Worm (Caenorhabditis elegans): ENCODE measurements around the gene T06A1.5.

The T06A1.5 gene

DNA sequence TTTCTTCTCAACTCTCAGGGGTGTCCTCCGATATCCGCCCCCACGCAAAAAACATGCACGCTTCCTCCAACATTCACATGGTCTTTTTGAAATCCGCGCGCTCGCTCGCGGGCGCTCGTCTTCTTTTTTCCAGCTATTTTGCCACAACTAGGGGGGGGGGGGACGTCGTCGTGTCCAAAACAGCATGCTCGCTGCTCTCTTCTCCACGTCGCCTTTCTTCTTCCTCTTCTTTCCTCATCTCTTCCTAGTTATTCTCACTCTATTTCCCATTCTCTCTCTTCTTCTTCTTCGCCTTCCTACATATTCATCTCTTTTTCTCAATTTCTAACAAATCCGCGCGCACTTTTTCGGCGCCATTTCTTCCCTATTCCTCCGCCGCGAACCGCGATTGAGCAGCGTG lies 16.4 kb downstream of the T06A1.5 start:
- TF ChIP-seq ztf-29 (GFP tag; IDR thresholded peaks at IDR 0.05) (no peak), cog-1 (tag; optimal IDR thresholded peaks at IDR 0.05) (no peak), ztf-23 (GFP tag; IDR thresholded peaks at IDR 0.05) (no peak), med-1 (GFP tag; optimal IDR thresholded peaks at IDR 0.05; ENCODE audit: insufficient read depth) (no peak), tab-1 (GFP tag; IDR thresholded peaks at IDR 0.05) (no peak), flt-1 (GFP tag; IDR thresholded peaks at IDR 0.05) (no peak), T22C8.4 (GFP tag; IDR thresholded peaks at IDR 0.05) (no peak), ref-1 (GFP tag; conservative IDR thresholded peaks at IDR 0.05) (no peak), klf-2 (GFP tag; conservative IDR thresholded peaks at IDR 0.05) (no peak)

DNA sequence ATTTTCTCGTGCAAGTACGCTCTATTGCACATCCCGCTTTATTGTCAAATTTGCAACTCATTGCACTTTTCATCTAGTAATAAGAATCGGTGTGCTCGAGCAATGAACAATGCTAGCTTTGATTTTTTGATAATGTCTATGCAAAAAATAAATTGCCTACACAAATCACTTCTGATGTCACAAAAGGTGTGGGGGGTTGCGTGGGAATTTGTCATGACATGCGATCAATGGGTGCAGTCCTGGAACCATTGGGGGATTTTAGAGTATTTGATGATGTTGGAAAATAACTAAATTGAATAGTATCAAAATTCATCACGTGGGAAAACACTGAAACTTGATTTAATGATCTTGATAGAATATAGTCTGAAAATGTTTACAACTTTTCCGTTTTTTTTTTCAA lies 18.9 kb downstream of the T06A1.5 start:
- TF ChIP-seq T22C8.4 (GFP tag; IDR thresholded peaks at IDR 0.05) (no peak), ztf-23 (GFP tag; IDR thresholded peaks at IDR 0.05) (no peak), klf-2 (GFP tag; conservative IDR thresholded peaks at IDR 0.05) (no peak), flt-1 (GFP tag; IDR thresholded peaks at IDR 0.05) (no peak), ref-1 (GFP tag; conservative IDR thresholded peaks at IDR 0.05) (no peak), tab-1 (GFP tag; IDR thresholded peaks at IDR 0.05) (no peak), ztf-29 (GFP tag; IDR thresholded peaks at IDR 0.05) (no peak), med-1 (GFP tag; optimal IDR thresholded peaks at IDR 0.05; ENCODE audit: insufficient read depth) (no peak), cog-1 (tag; optimal IDR thresholded peaks at IDR 0.05) (no peak)

DNA sequence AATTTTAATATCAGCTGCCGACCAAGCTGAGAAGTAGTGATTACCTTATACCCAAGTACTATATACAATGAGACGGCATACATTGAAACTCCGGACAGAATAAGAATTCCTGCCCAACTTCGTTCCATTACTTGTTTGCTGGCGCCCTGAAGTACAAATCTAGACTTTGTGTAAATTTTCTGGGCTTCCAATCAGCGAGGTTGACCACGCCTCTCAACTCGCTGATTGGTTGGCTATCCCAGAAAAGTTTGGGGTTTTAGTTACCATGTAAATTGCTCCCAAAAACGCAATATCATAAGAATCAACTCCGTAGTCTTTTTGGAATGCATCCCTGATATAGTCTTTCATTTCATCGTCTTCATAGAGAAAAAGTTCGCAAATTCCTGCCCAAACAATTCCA lies 28.2 kb downstream of the T06A1.5 start:
- no peak for TF ChIP-seq klf-2 (GFP tag; conservative IDR thresholded peaks at IDR 0.05)
- no peak for TF ChIP-seq flt-1 (GFP tag; IDR thresholded peaks at IDR 0.05)
- TF ChIP-seq ztf-29 (GFP tag; IDR thresholded peaks at IDR 0.05), result no peak
- no peak for TF ChIP-seq ztf-23 (GFP tag; IDR thresholded peaks at IDR 0.05)
- TF ChIP-seq T22C8.4 (GFP tag; IDR thresholded peaks at IDR 0.05), result no peak

DNA sequence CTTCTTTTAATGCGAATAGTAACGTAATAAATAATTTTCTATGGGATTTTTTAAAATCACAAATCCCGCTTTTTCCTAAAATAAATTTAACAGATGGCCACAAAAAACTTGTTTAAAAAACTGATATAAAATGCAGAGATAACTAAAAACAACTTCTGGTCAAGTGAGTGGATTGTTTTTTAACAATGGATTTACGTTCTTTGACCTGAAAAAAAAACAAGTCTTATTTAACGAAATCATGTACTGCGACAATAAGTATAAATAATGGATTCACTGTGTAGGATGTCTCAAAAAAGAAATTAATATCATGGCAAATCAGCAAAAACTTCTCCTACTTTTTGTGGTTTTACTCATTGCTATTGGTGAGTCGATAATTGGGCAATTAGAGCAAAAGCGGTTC lies 30.1 kb downstream of the T06A1.5 start, which contains the start of gene fipr-25:
Gene fipr-25 (plus strand): TSS at position 301 of the 400 bp plus-strand sequence.
- TF ChIP-seq cog-1 (tag; optimal IDR thresholded peaks at IDR 0.05) (no peak), T22C8.4 (GFP tag; IDR thresholded peaks at IDR 0.05) (no peak), klf-2 (GFP tag; conservative IDR thresholded peaks at IDR 0.05) (no peak), med-1 (GFP tag; optimal IDR thresholded peaks at IDR 0.05; ENCODE audit: insufficient read depth) (no peak)

DNA sequence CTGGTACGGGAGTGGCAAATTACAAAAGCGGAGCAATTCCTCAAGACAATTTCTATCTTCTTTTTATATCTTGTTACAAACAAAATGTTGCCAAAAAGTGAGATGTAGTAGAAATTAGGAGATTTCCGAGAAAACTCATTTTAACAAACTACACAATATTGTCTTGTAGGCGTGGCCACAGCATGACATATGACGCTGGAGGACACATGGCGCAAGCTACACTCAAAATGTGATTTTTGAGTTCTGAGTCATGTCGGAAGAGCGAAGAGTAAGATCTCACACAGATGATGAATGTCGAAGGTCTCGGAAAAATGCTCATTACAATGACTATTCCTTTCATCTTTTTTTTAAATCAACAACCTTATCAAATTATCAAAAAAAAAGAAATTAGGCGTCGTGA lies 34.4 kb downstream of the T06A1.5 start, which contains the start of gene Y40B10B.1:
Gene Y40B10B.1 (minus strand): TSS at position 101 of the 400 bp plus-strand sequence.
- TF ChIP-seq flt-1 (GFP tag; IDR thresholded peaks at IDR 0.05), result no peak
- no peak for TF ChIP-seq cog-1 (tag; optimal IDR thresholded peaks at IDR 0.05)
- no peak for TF ChIP-seq ref-1 (GFP tag; conservative IDR thresholded peaks at IDR 0.05)
- no peak for TF ChIP-seq med-1 (GFP tag; optimal IDR thresholded peaks at IDR 0.05; ENCODE audit: insufficient read depth)
- no peak for TF ChIP-seq T22C8.4 (GFP tag; IDR thresholded peaks at IDR 0.05)
- TF ChIP-seq ztf-29 (GFP tag; IDR thresholded peaks at IDR 0.05), result no peak
- no peak for TF ChIP-seq klf-2 (GFP tag; conservative IDR thresholded peaks at IDR 0.05)
- no peak for TF ChIP-seq ztf-23 (GFP tag; IDR thresholded peaks at IDR 0.05)
- TF ChIP-seq tab-1 (GFP tag; IDR thresholded peaks at IDR 0.05), result no peak

DNA sequence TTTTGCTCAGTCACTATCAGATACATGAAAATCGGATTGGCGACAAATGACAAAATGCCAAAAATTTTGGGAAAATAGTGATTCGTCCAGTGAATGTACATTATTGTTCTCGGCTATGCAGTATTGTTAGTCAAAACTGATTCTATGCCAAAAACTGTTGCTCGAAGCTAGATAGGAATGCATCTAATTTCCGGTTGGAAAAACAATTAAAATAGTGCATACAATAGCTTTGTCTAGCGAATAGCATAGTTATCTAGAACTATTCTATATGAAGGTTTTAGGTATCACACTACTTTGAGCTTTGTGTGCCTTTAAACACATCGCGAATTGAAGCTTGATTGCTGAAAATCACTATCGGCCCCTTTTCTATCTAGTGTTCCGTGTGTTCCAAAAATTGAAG lies 37.8 kb downstream of the T06A1.5 start, which contains the start of gene srj-15:
Gene srj-15 (minus strand): TSS at position 101 of the 400 bp plus-strand sequence.
- TF ChIP-seq med-1 (GFP tag; optimal IDR thresholded peaks at IDR 0.05; ENCODE audit: insufficient read depth) (no peak), ztf-29 (GFP tag; IDR thresholded peaks at IDR 0.05) (no peak), ref-1 (GFP tag; conservative IDR thresholded peaks at IDR 0.05) (no peak)

DNA sequence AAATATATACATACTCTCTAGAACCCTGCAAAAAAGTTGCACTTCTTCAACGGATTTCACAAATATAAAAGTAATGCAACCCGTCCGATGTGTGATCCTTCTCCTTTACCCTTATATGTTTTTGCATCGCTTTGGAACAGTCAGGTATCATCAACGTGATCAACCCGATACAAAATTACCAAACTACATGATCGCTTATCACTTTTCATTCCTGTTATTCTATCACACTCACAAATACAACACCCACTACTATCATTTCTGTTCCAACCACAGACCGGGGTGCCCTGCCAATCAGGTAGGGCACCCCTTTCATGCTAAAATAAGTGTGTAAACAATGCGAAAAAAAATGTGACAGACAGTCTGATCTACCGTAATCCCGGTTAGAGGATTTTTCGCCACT lies 39.9 kb downstream of the T06A1.5 start:
- TF ChIP-seq tab-1 (GFP tag; IDR thresholded peaks at IDR 0.05) (no peak), ztf-23 (GFP tag; IDR thresholded peaks at IDR 0.05) (no peak), T22C8.4 (GFP tag; IDR thresholded peaks at IDR 0.05) (no peak), cog-1 (tag; optimal IDR thresholded peaks at IDR 0.05) (no peak), ref-1 (GFP tag; conservative IDR thresholded peaks at IDR 0.05) (no peak), med-1 (GFP tag; optimal IDR thresholded peaks at IDR 0.05; ENCODE audit: insufficient read depth) (no peak), ztf-29 (GFP tag; IDR thresholded peaks at IDR 0.05) (no peak), flt-1 (GFP tag; IDR thresholded peaks at IDR 0.05) (no peak), klf-2 (GFP tag; conservative IDR thresholded peaks at IDR 0.05) (no peak)

DNA sequence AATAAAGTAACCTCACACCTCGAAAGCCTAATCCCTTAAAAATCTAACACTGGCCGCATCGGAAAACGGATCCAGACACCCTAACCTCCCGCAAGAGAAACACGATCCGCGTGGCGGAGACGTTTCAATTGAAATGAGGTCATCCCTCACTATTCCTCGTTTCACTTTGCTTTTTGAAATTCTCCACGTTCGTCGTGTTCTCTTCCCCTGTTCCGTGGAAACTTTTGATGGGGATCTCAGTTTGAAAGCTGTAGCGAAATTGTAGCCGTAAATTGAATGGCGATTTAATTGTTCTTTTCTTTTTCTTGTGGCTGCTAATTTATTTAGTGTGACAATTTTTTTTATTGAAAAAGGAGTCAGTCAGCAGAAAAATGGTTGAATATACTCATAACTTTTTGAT lies 41.8 kb downstream of the T06A1.5 start:
- TF ChIP-seq ztf-23 (GFP tag; IDR thresholded peaks at IDR 0.05) (no peak), ref-1 (GFP tag; conservative IDR thresholded peaks at IDR 0.05) (no peak), med-1 (GFP tag; optimal IDR thresholded peaks at IDR 0.05; ENCODE audit: insufficient read depth) (no peak), cog-1 (tag; optimal IDR thresholded peaks at IDR 0.05) (no peak), ztf-29 (GFP tag; IDR thresholded peaks at IDR 0.05) (no peak), T22C8.4 (GFP tag; IDR thresholded peaks at IDR 0.05) (no peak), klf-2 (GFP tag; conservative IDR thresholded peaks at IDR 0.05) (no peak), tab-1 (GFP tag; IDR thresholded peaks at IDR 0.05) (no peak)

DNA sequence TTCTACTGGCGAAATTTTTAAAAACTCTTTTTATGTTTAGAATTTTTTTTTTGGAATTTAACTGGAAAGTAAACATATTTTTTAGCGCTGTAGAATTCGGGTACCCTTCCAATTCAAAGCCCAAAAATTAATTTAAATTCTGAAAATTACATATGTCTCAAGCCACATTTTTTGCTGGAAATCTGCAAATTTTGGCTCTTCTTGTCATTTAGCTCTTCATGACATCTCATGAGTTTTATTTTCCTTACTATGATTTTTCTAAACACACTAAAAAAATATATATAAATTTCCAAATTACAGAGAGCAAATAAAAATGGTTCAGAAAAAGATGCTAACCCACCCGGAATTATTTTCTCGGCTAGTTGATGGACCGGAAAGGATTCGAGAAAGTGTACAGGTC lies 42.2 kb downstream of the T06A1.5 start, which contains the start of gene acs-3:
Gene acs-3 (plus strand): TSS at position 301 of the 400 bp plus-strand sequence.
- no peak for TF ChIP-seq cog-1 (tag; optimal IDR thresholded peaks at IDR 0.05)

DNA sequence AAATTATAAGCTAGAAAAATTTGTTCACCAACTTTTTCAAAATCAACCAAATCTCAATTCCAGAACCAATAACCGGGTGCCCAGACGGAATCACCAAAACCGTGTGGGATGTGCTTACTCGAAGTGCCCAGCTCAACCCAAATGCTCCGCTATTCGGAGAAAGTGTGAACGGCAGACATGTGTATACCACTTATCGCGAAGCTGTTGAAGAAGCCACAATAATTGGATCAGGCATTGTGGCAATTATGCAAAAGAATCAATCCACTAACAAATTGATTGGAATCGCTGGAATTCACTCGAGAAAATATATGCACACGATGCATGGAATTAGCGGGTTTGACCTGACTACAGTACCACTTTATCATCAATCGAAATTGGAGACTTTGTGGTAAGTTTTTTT lies 42.7 kb downstream of the T06A1.5 start:
- TF ChIP-seq ztf-23 (GFP tag; IDR thresholded peaks at IDR 0.05) (no peak), flt-1 (GFP tag; IDR thresholded peaks at IDR 0.05) (no peak), T22C8.4 (GFP tag; IDR thresholded peaks at IDR 0.05) (no peak), cog-1 (tag; optimal IDR thresholded peaks at IDR 0.05) (no peak), ztf-29 (GFP tag; IDR thresholded peaks at IDR 0.05) (no peak), ref-1 (GFP tag; conservative IDR thresholded peaks at IDR 0.05) (no peak), med-1 (GFP tag; optimal IDR thresholded peaks at IDR 0.05; ENCODE audit: insufficient read depth) (no peak), klf-2 (GFP tag; conservative IDR thresholded peaks at IDR 0.05) (no peak), tab-1 (GFP tag; IDR thresholded peaks at IDR 0.05) (no peak)

DNA sequence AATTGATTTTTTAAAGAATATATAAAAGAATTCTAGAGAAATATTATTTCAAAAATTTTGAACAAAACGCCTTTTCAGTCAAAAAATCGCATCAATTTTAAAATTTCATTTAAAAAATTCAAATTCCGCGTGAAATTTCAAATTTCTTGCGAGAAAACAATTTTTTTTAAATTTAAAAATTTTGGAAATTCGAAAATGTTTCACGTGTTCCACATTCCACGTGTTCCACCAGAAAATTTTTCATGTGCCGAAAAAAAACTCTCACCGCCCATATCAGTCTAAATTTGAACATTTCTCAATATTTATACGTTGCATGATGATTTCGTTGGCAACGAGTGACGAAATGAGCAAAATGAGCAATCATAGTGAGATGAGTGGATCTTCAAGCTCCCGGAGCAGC lies 48.0 kb downstream of the T06A1.5 start, which contains the start of gene fbxa-201:
Gene fbxa-201 (plus strand): TSS at position 301 of the 400 bp plus-strand sequence.
- TF ChIP-seq ztf-29 (GFP tag; IDR thresholded peaks at IDR 0.05), result no peak
- TF ChIP-seq tab-1 (GFP tag; IDR thresholded peaks at IDR 0.05), result no peak

Data from whole organism, midembryonic.